Worm (Caenorhabditis elegans) whole organism, late embryonic: ENCODE data around the gene T25E4.1.

Experiments used
- C38D4.7 ChIP-seq: fragments of 200-800 bp; sonication (Bioruptor generic); optimal IDR thresholded peaks from 2 replicates; lab custom pipeline; 2018; ENCODE audit warnings: mild to moderate bottlenecking, missing genetic modification characterization, moderate library complexity, missing compliant biosample characterization
- T23F11.4 ChIP-seq: fragments of 200-800 bp; sonication (Bioruptor generic); optimal IDR thresholded peaks from 2 replicates; lab custom pipeline; 2018; ENCODE audit warnings: mild to moderate bottlenecking, missing genetic modification characterization, missing compliant biosample characterization
- dve-1 ChIP-seq: sonication (generic microtip); optimal IDR thresholded peaks from 2 replicates; lab custom pipeline; 2017; ENCODE audit warnings: antibody characterized with exemption, mild to moderate bottlenecking, missing genetic modification characterization, missing compliant biosample characterization
- hlh-6 ChIP-seq: sonication (generic microtip); optimal IDR thresholded peaks from 2 replicates; lab custom pipeline; 2016; ENCODE audit warnings: missing genotype, missing genetic modification characterization, missing compliant biosample characterization
- nfya-1 ChIP-seq: sonication (generic microtip); optimal IDR thresholded peaks from 2 replicates; lab custom pipeline; 2017; ENCODE audit warnings: missing genetic modification characterization, mild to moderate bottlenecking, missing compliant biosample characterization, antibody characterized with exemption, moderate library complexity

DNA sequence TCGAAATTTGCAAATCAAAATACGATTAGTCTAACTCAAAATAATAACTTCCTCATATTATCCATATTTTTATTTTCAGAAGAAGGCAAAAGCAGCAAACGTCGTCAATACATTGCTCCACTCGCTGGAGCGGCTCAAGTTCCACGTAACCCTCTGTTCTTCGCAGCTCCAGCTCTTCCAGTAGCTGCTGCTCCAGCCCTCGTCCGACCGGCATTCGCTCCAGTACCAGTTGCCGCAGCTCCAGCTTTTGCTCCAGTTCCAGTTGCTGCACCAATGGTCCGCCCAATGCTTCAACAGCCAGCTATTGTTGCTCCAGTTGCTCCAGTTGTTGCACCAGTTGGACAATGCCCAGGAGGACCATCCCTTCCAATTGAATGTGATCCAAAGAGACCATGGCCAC lies 579 bp downstream of the T25E4.1 start:
- TF ChIP-seq C38D4.7 (GFP tag; lab: Kevin White, UChicago) (no peak), hlh-6 (no peak), dve-1 (tag; lab: Kevin White, UChicago) (no peak), nfya-1 (tag; lab: Kevin White, UChicago) (no peak), T23F11.4 (GFP tag; lab: Kevin White, UChicago) (no peak)
